Worm (Caenorhabditis elegans): Measurements from ENCODE around the gene tftc-3.

The tftc-3 gene

DNA sequence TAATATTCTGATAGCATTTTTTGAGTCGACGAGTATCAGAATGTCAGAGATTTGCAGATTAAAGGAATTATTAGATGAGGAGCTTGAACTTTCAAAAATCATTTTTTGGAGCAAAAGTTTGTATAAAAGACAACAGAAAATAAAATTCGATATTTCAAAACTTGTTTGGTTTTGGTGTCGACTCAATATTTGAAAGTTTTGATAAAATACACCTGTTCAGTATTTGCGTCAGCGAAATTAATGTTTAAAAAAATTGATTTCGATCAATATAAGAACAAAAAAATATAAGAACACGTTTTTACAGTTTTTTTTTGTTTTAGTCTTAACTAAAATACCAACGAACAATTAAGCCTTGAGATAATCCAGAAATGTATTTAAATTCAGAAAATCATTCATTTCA lies 10.5 kb upstream of the tftc-3 start, which contains the start of gene C12D8.13:
Gene C12D8.13 (minus strand): TSS at position 101 of the 400 bp plus-strand sequence.
- TF ChIP-seq ceh-44 (GFP tag; IDR thresholded peaks at IDR 0.05) (no peak), ceh-32 (tag; optimal IDR thresholded peaks at IDR 0.05; ENCODE audit: poor library complexity) (no peak), T26A8.4 (GFP tag; IDR thresholded peaks at IDR 0.05) (no peak), dpl-1 (GFP tag; optimal IDR thresholded peaks at IDR 0.05) (no peak), vab-7 (GFP tag; IDR thresholded peaks at IDR 0.05) (no peak), ZK337.2 (GFP tag; IDR thresholded peaks at IDR 0.05) (no peak), php-3 (GFP tag; IDR thresholded peaks at IDR 0.05) (no peak), mxl-2 (GFP tag; conservative IDR thresholded peaks at IDR 0.05) (no peak), pha-4 (GFP tag; IDR thresholded peaks at IDR 0.05) (no peak), pha-4 (tag; optimal IDR thresholded peaks at IDR 0.05) (no peak)

DNA sequence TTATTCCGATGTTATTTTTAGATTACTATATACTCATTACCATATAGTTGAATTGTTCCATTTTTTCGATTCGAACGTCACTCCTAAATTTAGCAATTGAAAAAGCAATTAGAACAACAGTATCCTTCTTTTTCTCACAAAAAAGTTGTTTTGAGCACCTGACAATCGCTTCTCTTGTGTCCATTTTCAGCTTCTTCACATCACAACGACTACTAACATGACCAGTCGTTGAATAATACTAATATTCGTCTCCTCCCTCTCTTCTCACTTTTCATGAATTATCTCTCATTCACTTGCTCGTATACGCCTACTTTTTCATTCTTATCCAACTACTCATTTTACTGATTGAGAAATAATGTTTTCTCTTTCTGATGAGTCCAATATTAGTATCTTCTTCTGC lies 6.6 kb upstream of the tftc-3 start, which contains the start of gene ZK856.14:
Gene ZK856.14 (plus strand): TSS at position 301 of the 400 bp plus-strand sequence.
- no peak for TF ChIP-seq vab-7 (GFP tag; IDR thresholded peaks at IDR 0.05)
- no peak for TF ChIP-seq Y48G9A.11 (GFP tag; IDR thresholded peaks at IDR 0.05)
- no peak for TF ChIP-seq mxl-2 (GFP tag; conservative IDR thresholded peaks at IDR 0.05)
- no peak for TF ChIP-seq unc-62 (GFP tag; optimal IDR thresholded peaks at IDR 0.05 in 1 of 2)
- TF ChIP-seq unc-62 (tag; optimal IDR thresholded peaks at IDR 0.05): no peak
- no peak for TF ChIP-seq php-3 (GFP tag; IDR thresholded peaks at IDR 0.05)
- TF ChIP-seq aly-2 (tag; optimal IDR thresholded peaks at IDR 0.05): no peak
- TF ChIP-seq dpl-1 (GFP tag; optimal IDR thresholded peaks at IDR 0.05): no peak
- TF ChIP-seq nhr-28 (tag; optimal IDR thresholded peaks at IDR 0.05): no peak
- TF ChIP-seq nhr-48 (tag; optimal IDR thresholded peaks at IDR 0.05): no peak

DNA sequence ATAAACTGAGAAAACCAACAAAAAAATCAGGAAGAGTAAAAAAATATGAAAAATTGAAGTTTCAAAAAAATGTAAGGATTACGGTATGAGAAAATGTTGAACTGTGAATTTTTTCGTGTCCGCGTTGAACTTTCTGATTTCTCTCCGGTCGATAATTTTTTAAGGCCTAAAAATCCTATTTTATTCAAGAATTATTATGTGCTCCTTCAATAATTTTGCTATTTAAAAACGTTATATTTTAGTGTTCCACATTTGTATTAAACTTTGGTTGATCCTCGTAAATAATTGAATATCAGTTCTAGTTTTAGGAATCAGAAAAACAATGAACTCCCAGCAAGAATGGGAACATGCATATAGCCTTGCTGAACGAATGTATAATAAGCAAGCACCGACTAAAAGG lies 2.5 kb upstream of the tftc-3 start, which contains the start of gene hpo-40:
Gene hpo-40 (plus strand): TSS at position 301 of the 400 bp plus-strand sequence.
- TF ChIP-seq duxl-1 (tag; optimal IDR thresholded peaks at IDR 0.05; ENCODE audit: poor library complexity) (no peak), ces-1 (GFP tag; optimal IDR thresholded peaks at IDR 0.05) (no peak), mes-2 (tag; optimal IDR thresholded peaks at IDR 0.05; ENCODE audit: poor library complexity, severe bottlenecking) (no peak), ceh-20 (GFP tag; IDR thresholded peaks at IDR 0.05) (no peak), nhr-102 (tag; optimal IDR thresholded peaks at IDR 0.05) (no peak), F44E2.7 (GFP tag; IDR thresholded peaks at IDR 0.05) (no peak), ztf-7 (tag; optimal IDR thresholded peaks at IDR 0.05) (no peak), nhr-48 (tag; optimal IDR thresholded peaks at IDR 0.05) (no peak)

DNA sequence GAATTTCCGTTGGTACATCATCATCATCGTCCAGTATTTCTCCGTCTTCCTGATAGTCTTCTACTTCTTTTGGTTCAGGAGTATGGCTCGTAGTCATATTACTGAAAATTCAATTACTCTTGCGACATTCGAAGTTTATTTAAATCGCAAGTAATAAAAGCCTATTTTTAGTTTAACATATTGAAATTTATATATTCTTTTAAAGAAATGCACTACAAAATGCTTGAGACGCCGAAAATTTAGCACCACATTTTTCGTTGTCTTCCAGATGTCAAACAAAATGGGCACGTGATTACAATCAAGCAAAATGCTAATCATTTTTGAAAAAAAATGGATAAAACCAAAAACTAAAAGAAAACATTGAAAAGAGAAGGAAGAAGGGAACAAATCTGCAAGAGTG lies 1.9 kb upstream of the tftc-3 start, which contains the start of gene zhit-3:
Gene zhit-3 (minus strand): TSS at position 101 of the 400 bp plus-strand sequence.
- TF ChIP-seq tag-97 (GFP tag; IDR thresholded peaks at IDR 0.05) (no peak), lin-38 (GFP tag; IDR thresholded peaks at IDR 0.05) (no peak), Y105C5A.15 (GFP tag; IDR thresholded peaks at IDR 0.05) (no peak), zag-1 (tag; optimal IDR thresholded peaks at IDR 0.05) (no peak), snpc-4 (tag; optimal IDR thresholded peaks at IDR 0.05) (no peak), lin-29 (GFP tag; IDR thresholded peaks at IDR 0.05) (no peak), dpl-1 (GFP tag; optimal IDR thresholded peaks at IDR 0.05) (no peak), egl-27 (tag; optimal IDR thresholded peaks at IDR 0.05) (no peak), tra-1 (GFP tag; IDR thresholded peaks at IDR 0.05) (no peak), ZK337.2 (GFP tag; IDR thresholded peaks at IDR 0.05) (no peak), madf-9 (GFP tag; conservative IDR thresholded peaks at IDR 0.05) (no peak), mxl-3 (GFP tag; optimal IDR thresholded peaks at IDR 0.05) (no peak)

DNA sequence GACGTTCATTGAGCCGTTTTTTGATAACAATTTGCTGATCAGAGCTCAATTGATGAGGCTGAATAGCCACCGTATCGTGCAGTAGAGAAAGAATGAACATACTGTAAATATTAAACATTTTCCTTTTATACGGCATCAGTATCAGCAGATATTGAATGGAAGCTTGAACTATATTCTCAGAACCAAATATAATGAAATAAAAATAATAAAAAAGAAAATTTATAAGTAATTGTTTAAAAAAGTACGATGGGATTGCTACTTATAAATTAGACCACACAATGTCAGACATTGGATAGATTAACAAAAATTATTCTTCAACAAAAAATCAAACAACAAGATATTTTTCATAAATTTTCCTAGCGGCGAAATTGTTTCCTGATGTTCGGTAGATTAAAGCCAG lies 3.6 kb downstream of the tftc-3 start, which contains the start of gene rpc-25:
Gene rpc-25 (minus strand): TSS at position 101 of the 400 bp plus-strand sequence.
- TF ChIP-seq saeg-2 (GFP tag; IDR thresholded peaks at IDR 0.05) (no peak), mdt-29 (GFP tag; IDR thresholded peaks at IDR 0.05) (no peak), zip-2 (tag; optimal IDR thresholded peaks at IDR 0.05) (no peak), dve-1 (tag; optimal IDR thresholded peaks at IDR 0.05; ENCODE audit: insufficient read depth) (no peak), daf-19 (GFP tag; conservative IDR thresholded peaks at IDR 0.05) (no peak), dmd-6 (GFP tag; IDR thresholded peaks at IDR 0.05) (no peak), daf-12 (tag; optimal IDR thresholded peaks at IDR 0.05) (no peak), nhr-237 (tag; optimal IDR thresholded peaks at IDR 0.05) (no peak), nhr-76 (tag; optimal IDR thresholded peaks at IDR 0.05) (no peak), gei-8 (GFP tag; optimal IDR thresholded peaks at IDR 0.05) (no peak), ceh-62 (tag; optimal IDR thresholded peaks at IDR 0.05) (no peak), pha-4 (GFP tag; IDR thresholded peaks at IDR 0.05) (no peak), pha-4 (tag; optimal IDR thresholded peaks at IDR 0.05) (no peak), nhr-102 (tag; optimal IDR thresholded peaks at IDR 0.05) (no peak)
